Worm (Caenorhabditis elegans) whole organism, L3 larva: ENCODE results near the gene Y23B4A.1.

ENCODE experiments used
- ZK546.5 ChIP-seq: sonication (generic microtip); optimal IDR thresholded peaks from 2 replicates; lab custom pipeline; 2017; ENCODE audit warnings: missing biosample characterization, missing genetic modification characterization
- ama-1 ChIP-seq: fragments of 150-350 bp; optimal IDR thresholded peaks from 2 replicates; lab custom pipeline; 2018
- ceh-16 ChIP-seq: sonication (generic microtip); optimal IDR thresholded peaks from 2 replicates; lab custom pipeline; 2017; ENCODE audit warnings: missing biosample characterization, missing genetic modification characterization
- ceh-28 ChIP-seq: fragments of 150-350 bp; optimal IDR thresholded peaks from 2 replicates; lab custom pipeline; 2014; ENCODE audit warnings: missing biosample characterization, missing genetic modification reagents, missing genetic modification characterization
- ceh-82 ChIP-seq: fragments of 150-350 bp; optimal IDR thresholded peaks from 2 replicates; lab custom pipeline; 2014; ENCODE audit warnings: missing biosample characterization, missing genetic modification characterization
- daf-12 ChIP-seq: fragments of 150-350 bp; optimal IDR thresholded peaks from 2 replicates; lab custom pipeline; 2014; ENCODE audit warnings: missing biosample characterization, missing genetic modification reagents, missing genetic modification characterization
- egl-27 ChIP-seq: sonication (generic microtip); optimal IDR thresholded peaks from 4 replicates; lab custom pipeline; 2017; ENCODE audit warnings: missing biosample characterization, missing genetic modification reagents, missing genetic modification characterization
- egl-5 ChIP-seq: fragments of 150-350 bp; optimal IDR thresholded peaks from 2 replicates; lab custom pipeline; 2017; ENCODE audit warnings: missing biosample characterization, missing genetic modification reagents, missing genetic modification characterization, inconsistent platforms
- elt-2 ChIP-seq: sonication (generic microtip); optimal IDR thresholded peaks from 2 replicates; lab custom pipeline; 2016; ENCODE audit warnings: missing genetic modification reagents, mild to moderate bottlenecking, missing genetic modification characterization, missing compliant biosample characterization
- fkh-10 ChIP-seq: sonication (generic microtip); optimal IDR thresholded peaks from 2 replicates; lab custom pipeline; 2017; ENCODE audit warnings: missing biosample characterization, missing genetic modification reagents, missing genetic modification characterization
- fkh-2 ChIP-seq: fragments of 150-350 bp; optimal IDR thresholded peaks from 2 replicates; lab custom pipeline; 2014; ENCODE audit warnings: missing biosample characterization, missing genetic modification reagents, missing genetic modification characterization
- hmg-11 ChIP-seq: sonication (generic microtip); optimal IDR thresholded peaks from 2 replicates; lab custom pipeline; 2016; ENCODE audit warnings: missing genetic modification characterization, missing compliant biosample characterization
- jun-1 ChIP-seq: fragments of 150-350 bp; optimal IDR thresholded peaks from 2 replicates; lab custom pipeline; 2014; ENCODE audit warnings: missing biosample characterization, missing genetic modification reagents, missing genetic modification characterization
- lin-15B ChIP-seq: fragments of 150-350 bp; optimal IDR thresholded peaks from 2 replicates; lab custom pipeline; 2014; ENCODE audit warnings: missing biosample characterization, missing genetic modification characterization
- lin-39 ChIP-seq: fragments of 150-350 bp; optimal IDR thresholded peaks from 2 replicates; lab custom pipeline; 2018; ENCODE audit warnings: missing biosample characterization, missing genetic modification reagents, missing genetic modification characterization
- lsy-12 ChIP-seq: sonication (generic microtip); optimal IDR thresholded peaks from 2 replicates; lab custom pipeline; 2016; ENCODE audit warnings: mild to moderate bottlenecking, missing genetic modification characterization, missing compliant biosample characterization
- mdl-1 ChIP-seq: fragments of 150-350 bp; optimal IDR thresholded peaks from 2 replicates; lab custom pipeline; 2014; ENCODE audit warnings: missing biosample characterization, missing genetic modification characterization
- nfya-1 ChIP-seq: sonication (generic microtip); optimal IDR thresholded peaks from 2 replicates; lab custom pipeline; 2017; ENCODE audit warnings: missing genetic modification characterization, mild to moderate bottlenecking, missing compliant biosample characterization, antibody characterized with exemption, moderate library complexity; ENCODE audit not compliant: insufficient read depth
- nhr-11 ChIP-seq: fragments of 150-350 bp; optimal IDR thresholded peaks from 2 replicates; lab custom pipeline; 2014; ENCODE audit warnings: missing biosample characterization, missing genetic modification characterization
- nhr-12 ChIP-seq: fragments of 150-350 bp; optimal IDR thresholded peaks from 2 replicates; lab custom pipeline; 2014; ENCODE audit warnings: missing biosample characterization, missing genetic modification characterization
- nhr-23 ChIP-seq: fragments of 150-350 bp; optimal IDR thresholded peaks from 2 replicates; lab custom pipeline; 2014; ENCODE audit warnings: missing biosample characterization, missing genetic modification reagents, missing genetic modification characterization
- nhr-25 ChIP-seq: sonication (generic microtip); optimal IDR thresholded peaks from 2 replicates; lab custom pipeline; 2017; ENCODE audit warnings: missing biosample characterization, missing genetic modification characterization
- nhr-67 ChIP-seq: fragments of 150-350 bp; optimal IDR thresholded peaks from 2 replicates; lab custom pipeline; 2014; ENCODE audit warnings: missing biosample characterization, missing genetic modification characterization
- nhr-76 ChIP-seq: fragments of 150-350 bp; sonication (generic microtip); optimal IDR thresholded peaks from 5 replicates; lab custom pipeline; 2014; ENCODE audit warnings: missing biosample characterization, missing genetic modification characterization
- nhr-77 ChIP-seq: fragments of 150-350 bp; optimal IDR thresholded peaks from 2 replicates; lab custom pipeline; 2014; ENCODE audit warnings: missing biosample characterization, missing genetic modification characterization
- pha-4 ChIP-seq: fragments of 150-350 bp; optimal IDR thresholded peaks from 2 replicates; lab custom pipeline; 2014; ENCODE audit warnings: missing biosample characterization, missing genetic modification reagents, missing genetic modification characterization
- pqm-1 ChIP-seq: fragments of 150-350 bp; optimal IDR thresholded peaks from 2 replicates; lab custom pipeline; 2017; ENCODE audit warnings: missing biosample characterization, missing genetic modification characterization, inconsistent platforms
- sea-2 ChIP-seq: fragments of 150-350 bp; sonication (generic microtip); optimal IDR thresholded peaks from 4 replicates; lab custom pipeline; 2014; ENCODE audit warnings: missing biosample characterization, missing genetic modification reagents, missing genetic modification characterization
- tbx-2 ChIP-seq: sonication (generic microtip); optimal IDR thresholded peaks from 2 replicates; lab custom pipeline; 2016; ENCODE audit warnings: mild to moderate bottlenecking, missing genetic modification characterization, missing compliant biosample characterization
- unc-39 ChIP-seq: sonication (generic microtip); optimal IDR thresholded peaks from 4 replicates; lab custom pipeline; 2017; ENCODE audit warnings: missing biosample characterization, missing genetic modification characterization
- unc-62 ChIP-seq: fragments of 150-350 bp; sonication (generic microtip); optimal IDR thresholded peaks from 4 replicates; lab custom pipeline; 2014; ENCODE audit warnings: missing biosample characterization, missing genetic modification reagents, missing genetic modification characterization
- ztf-11 ChIP-seq: fragments of 150-350 bp; optimal IDR thresholded peaks from 2 replicates; lab custom pipeline; 2014; ENCODE audit warnings: missing biosample characterization, missing genetic modification characterization
- ztf-4 ChIP-seq: fragments of 150-350 bp; optimal IDR thresholded peaks from 2 replicates; lab custom pipeline; 2014; ENCODE audit warnings: missing biosample characterization, missing genetic modification characterization

Y23B4A.1 gene

DNA sequence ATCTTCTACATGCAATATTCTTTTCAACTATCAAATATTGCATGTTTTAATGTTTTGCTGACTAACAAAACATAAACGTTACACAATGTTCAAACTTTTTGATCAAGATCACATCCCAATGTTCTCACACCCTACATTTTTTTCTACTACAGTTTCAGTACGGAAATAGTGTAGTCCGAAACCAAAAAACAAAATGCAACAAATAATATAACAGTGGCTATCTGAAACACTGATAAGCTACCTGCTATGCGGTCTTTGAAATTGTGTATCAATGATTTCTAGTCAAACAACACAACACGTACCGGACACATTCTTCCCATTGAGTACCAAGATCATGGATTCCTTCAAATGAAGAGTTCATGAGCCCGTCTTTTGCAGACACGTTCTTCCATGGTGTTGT is 24.1 kb upstream of the Y23B4A.1 start:
- no peak for TF ChIP-seq ceh-16 (tag; lab: Kevin White, UChicago)
- peak; percentile 61 for TF ChIP-seq pqm-1
- peak; percentile 27 for TF ChIP-seq ama-1 (lab: Kevin White, UChicago)

DNA sequence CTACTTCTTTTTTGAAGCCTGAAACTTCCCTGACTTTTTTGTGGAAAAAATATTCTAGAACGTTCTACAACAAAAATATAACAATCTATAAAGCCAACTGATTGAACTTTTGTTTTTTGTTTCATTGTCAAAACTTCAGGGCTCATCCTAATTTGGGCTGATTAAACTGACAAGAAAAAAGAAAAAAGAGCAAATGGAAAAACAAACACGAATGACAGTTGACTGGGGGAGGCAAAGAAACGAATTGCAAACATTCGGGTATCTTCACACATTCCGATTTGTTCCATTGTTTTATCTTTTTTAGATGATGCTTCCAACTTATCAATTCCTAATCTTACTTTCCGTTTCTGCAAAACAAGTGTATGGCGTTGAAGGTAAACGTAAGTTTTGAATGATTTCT is 18.3 kb upstream of the Y23B4A.1 start, which contains the start of gene C46F4.3:
Gene C46F4.3 (plus strand): TSS at position 301 of the 400 bp plus-strand sequence.
- TF ChIP-seq daf-12 (tag; lab: Kevin White, UChicago) (no peak), nfya-1 (tag; lab: Kevin White, UChicago) (no peak), egl-5 (tag; lab: Kevin White, UChicago) (no peak), lsy-12 (no peak), nhr-11 (tag; lab: Kevin White, UChicago) (no peak), lin-15B (tag; lab: Kevin White, UChicago) (no peak), lin-39 (tag; lab: Kevin White, UChicago) (no peak), ZK546.5 (no peak), sea-2 (no peak), elt-2 (tag; lab: Kevin White, UChicago) (no peak), pha-4 (tag; lab: Kevin White, UChicago) (no peak), egl-27 (tag; lab: Kevin White, UChicago) (no peak), fkh-10 (GFP tag; lab: Kevin White, UChicago) (no peak), fkh-2 (tag; lab: Kevin White, UChicago) (no peak), ztf-11 (tag; lab: Kevin White, UChicago) (no peak), nhr-77 (tag; lab: Kevin White, UChicago) (no peak), nhr-25 (tag; lab: Kevin White, UChicago) (no peak), mdl-1 (tag; lab: Kevin White, UChicago) (no peak), nhr-76 (tag; lab: Kevin White, UChicago) (no peak), tbx-2 (no peak)

DNA sequence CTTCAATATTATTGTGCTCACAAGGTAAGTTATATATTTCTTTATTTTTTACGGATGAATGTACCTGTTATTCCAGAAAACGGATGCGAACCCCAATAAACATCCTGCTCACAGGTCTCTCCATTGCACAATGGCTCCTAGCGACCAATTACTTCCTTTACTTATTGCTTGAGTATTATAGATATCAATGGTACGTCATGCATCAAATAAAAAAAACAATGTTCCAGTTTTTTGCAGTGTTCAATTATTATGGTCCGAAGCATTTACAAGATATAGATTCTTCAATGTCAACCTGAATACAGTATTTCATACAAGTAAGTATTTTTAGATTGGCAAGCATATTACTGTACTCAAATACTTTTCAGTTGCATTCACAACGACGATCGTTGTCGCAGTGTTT is 15.7 kb upstream of the Y23B4A.1 start:
- TF ChIP-seq lsy-12 = no peak
- TF ChIP-seq ceh-82 (tag; lab: Kevin White, UChicago) = no peak
- TF ChIP-seq ceh-16 (tag; lab: Kevin White, UChicago) = no peak
- TF ChIP-seq unc-62 (GFP tag; lab: Kevin White, UChicago) = no peak
- no peak for TF ChIP-seq jun-1 (tag; lab: Kevin White, UChicago)
- no peak for TF ChIP-seq egl-27 (tag; lab: Kevin White, UChicago)

DNA sequence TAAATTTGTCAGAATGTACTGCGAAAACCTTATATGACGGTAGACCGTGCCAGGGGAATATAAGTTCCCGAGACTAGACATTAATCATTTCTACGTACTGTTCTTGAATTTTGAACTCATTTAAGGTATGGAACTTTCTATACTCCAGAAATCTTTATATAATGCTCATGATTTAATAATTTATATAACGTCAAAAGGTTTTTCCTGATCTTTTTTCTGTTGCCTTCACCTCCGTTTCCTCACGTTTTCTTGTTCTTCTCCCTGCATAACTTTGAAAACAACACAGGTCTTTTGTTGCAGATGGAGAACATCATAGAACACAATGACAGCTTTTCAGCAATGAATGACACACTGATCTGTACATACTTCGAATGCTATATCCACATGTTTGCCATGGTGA is 13.6 kb upstream of the Y23B4A.1 start, which contains the start of gene egl-6:
Gene egl-6 (plus strand): TSS at position 301 of the 400 bp plus-strand sequence.
- TF ChIP-seq hmg-11 (tag; lab: Kevin White, UChicago) = no peak
- TF ChIP-seq nhr-77 (tag; lab: Kevin White, UChicago) = no peak
- TF ChIP-seq pha-4 (tag; lab: Kevin White, UChicago) = no peak
- no peak for TF ChIP-seq elt-2 (tag; lab: Kevin White, UChicago)
- TF ChIP-seq ceh-28 (tag; lab: Kevin White, UChicago) = no peak
- no peak for TF ChIP-seq nhr-12 (tag; lab: Kevin White, UChicago)
- no peak for TF ChIP-seq ztf-11 (tag; lab: Kevin White, UChicago)
- TF ChIP-seq mdl-1 (tag; lab: Kevin White, UChicago) = no peak
- no peak for TF ChIP-seq ztf-4 (tag; lab: Kevin White, UChicago)
- TF ChIP-seq nhr-23 (tag; lab: Kevin White, UChicago) = no peak
- no peak for TF ChIP-seq nhr-67 (tag; lab: Kevin White, UChicago)
- TF ChIP-seq unc-39 (tag; lab: Kevin White, UChicago) = no peak
- no peak for TF ChIP-seq nhr-25 (tag; lab: Kevin White, UChicago)

DNA sequence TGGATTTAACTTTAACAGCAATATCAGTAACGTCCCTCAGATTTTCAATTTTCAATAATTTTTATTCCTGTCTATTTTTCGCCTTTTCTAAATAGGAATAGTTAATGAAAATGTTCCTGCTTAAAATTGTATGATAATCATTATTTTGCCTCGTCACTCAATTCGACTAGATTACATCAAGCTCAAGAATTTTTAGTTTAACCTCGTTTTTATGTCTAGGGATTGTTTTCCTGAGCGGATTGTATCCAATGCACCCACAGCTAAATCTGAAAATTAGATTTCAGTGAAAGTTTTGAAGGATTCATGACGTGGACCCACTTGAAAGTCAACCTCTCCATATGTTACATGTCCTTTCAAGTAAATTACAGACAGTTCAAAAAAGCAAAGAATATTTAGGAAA is 6.5 kb upstream of the Y23B4A.1 start:
- TF ChIP-seq egl-5 (tag; lab: Kevin White, UChicago) (no peak), sea-2 (no peak), pha-4 (tag; lab: Kevin White, UChicago) (no peak), daf-12 (tag; lab: Kevin White, UChicago) (no peak), unc-62 (GFP tag; lab: Kevin White, UChicago) (no peak)
